Worm (Caenorhabditis elegans): ENCODE data around the gene spp-22.

ce11 chrX:7176817-7177216 is 34.7 kb upstream of the spp-22 start:
- TF ChIP-seq cog-1 (tag; optimal IDR thresholded peaks at IDR 0.05) (no peak), T22C8.4 (GFP tag; IDR thresholded peaks at IDR 0.05) (no peak), ztf-29 (GFP tag; IDR thresholded peaks at IDR 0.05) (no peak), flt-1 (GFP tag; IDR thresholded peaks at IDR 0.05) (no peak)

Data from whole organism, midembryonic.